Fruit fly (Drosophila melanogaster) whole organism: ENCODE data around the gene CG16813.

Source experiments
- pan ChIP-seq: fragments of >200 bp; optimal IDR thresholded peaks from 2 replicates; lab custom pipeline; 2017
- psq ChIP-seq: fragments of >200 bp; optimal IDR thresholded peaks from 2 replicates; lab custom pipeline; 2017
- usp ChIP-seq: fragments of >200 bp; optimal IDR thresholded peaks from 2 replicates; lab custom pipeline; 2017; ENCODE audit warnings: missing biosample characterization, missing genetic modification characterization, mixed read lengths

dm6 chr2L:13204151-13204550 lies 23.2 kb upstream of the CG16813 start:
- no peak for TF ChIP-seq psq (lab: Kevin White, UChicago)
- TF ChIP-seq usp (GFP tag; lab: Kevin White, UChicago) = no peak
- no peak for TF ChIP-seq pan (lab: Kevin White, UChicago)
